Worm (Caenorhabditis elegans) whole organism, midembryonic: ENCODE results near the gene mut-7.

Source experiments
- cog-1 ChIP-seq: sonication (generic microtip); optimal IDR thresholded peaks from 2 replicates; lab custom pipeline; 2016; ENCODE audit warnings: missing genetic modification characterization, missing compliant biosample characterization
- med-1 ChIP-seq: sonication (generic microtip); optimal IDR thresholded peaks from 2 replicates; lab custom pipeline; 2017; ENCODE audit warnings: missing genetic modification characterization, mild to moderate bottlenecking, missing compliant biosample characterization, antibody characterized with exemption, missing genetic modification reagents; ENCODE audit not compliant: insufficient read depth
- tab-1 ChIP-seq: fragments of 200-800 bp; sonication (Bioruptor generic); IDR thresholded peaks from 2 replicates; pipeline ENCODE4 v1.3.6; 2022; ENCODE audit warnings: missing genetic modification characterization, missing compliant biosample characterization

ce11 chrIII:9502155-9502714, 39.9 kb downstream of the mut-7 start:
- TF ChIP-seq med-1 (GFP tag; lab: Kevin White, UChicago): no peak
- TF ChIP-seq tab-1 (GFP tag; lab: Robert Waterston, UW): no peak
- TF ChIP-seq cog-1 (tag; lab: Kevin White, UChicago): no peak
